Fruit fly (Drosophila melanogaster): Measurements from ENCODE around the gene CG15199.

The CG15199 gene

dm6 chrX:11141785-11142591, at the start of gene CG15199, which contains the start of gene CG15202:
Gene CG15199 (minus strand): TSS chrX:11141835.
Gene CG15202 (plus strand): TSS chrX:11142541.
- TF ChIP-seq CG8478 (optimal IDR thresholded peaks at IDR 0.05) (no peak), CTCF (optimal IDR thresholded peaks at IDR 0.05) (no peak)

dm6 chrX:11182631-11183030, 41.0 kb upstream of the CG15199 start, which contains the start of gene CG15200:
Gene CG15200 (plus strand): TSS chrX:11182931.
- no peak for TF ChIP-seq CTCF (optimal IDR thresholded peaks at IDR 0.05)
- TF ChIP-seq CG8478 (optimal IDR thresholded peaks at IDR 0.05), result no peak

DNA sequence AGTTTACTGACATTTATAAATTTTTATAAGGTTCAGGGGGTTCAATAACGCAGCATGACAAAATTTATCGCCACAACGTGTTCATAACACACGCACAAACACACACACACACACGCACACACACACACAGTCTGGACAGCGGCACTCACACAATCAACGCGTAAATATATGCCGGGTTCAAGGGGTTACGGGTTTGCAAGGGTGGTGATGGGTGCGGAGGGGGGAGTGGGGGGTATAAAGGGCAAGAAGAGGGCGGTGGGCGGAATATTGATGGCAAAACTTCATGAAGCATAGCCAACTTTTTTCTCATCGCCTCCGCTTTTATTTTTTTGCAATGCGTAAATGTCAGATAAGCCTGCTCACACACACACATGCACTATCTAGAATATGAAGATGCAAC, 34.4 kb upstream of the CG15199 start:
- TF ChIP-seq CTCF (optimal IDR thresholded peaks at IDR 0.05), result no peak
- no peak for TF ChIP-seq CG8478 (optimal IDR thresholded peaks at IDR 0.05)

dm6 chrX:11170578-11170977, 28.9 kb upstream of the CG15199 start, which contains the start of gene CG1394:
Gene CG1394 (minus strand): TSS chrX:11170678.
- TF ChIP-seq CTCF (optimal IDR thresholded peaks at IDR 0.05), result no peak
- no peak for TF ChIP-seq CG8478 (optimal IDR thresholded peaks at IDR 0.05)

- TF ChIP-seq CTCF (optimal IDR thresholded peaks at IDR 0.05) (no peak), CG8478 (optimal IDR thresholded peaks at IDR 0.05) (no peak)
These were observed 27.3 kb upstream of the CG15199 start, which contains the start of gene Antdh for dm6 chrX:11168958-11169357. Gene Antdh (minus strand): TSS chrX:11169058.

- no peak for TF ChIP-seq CTCF (optimal IDR thresholded peaks at IDR 0.05)
- TF ChIP-seq CG8478 (optimal IDR thresholded peaks at IDR 0.05), result no peak
These were observed 18.2 kb upstream of the CG15199 start, which contains the start of gene CG32668 for dm6 chrX:11159710-11160446. Gene CG32668 (minus strand): TSS chrX:11159760.

dm6 chrX:11155808-11156589, 14.4 kb upstream of the CG15199 start:
- TF ChIP-seq CG8478 (optimal IDR thresholded peaks at IDR 0.05) (no peak), CTCF (optimal IDR thresholded peaks at IDR 0.05) (no peak)

DNA sequence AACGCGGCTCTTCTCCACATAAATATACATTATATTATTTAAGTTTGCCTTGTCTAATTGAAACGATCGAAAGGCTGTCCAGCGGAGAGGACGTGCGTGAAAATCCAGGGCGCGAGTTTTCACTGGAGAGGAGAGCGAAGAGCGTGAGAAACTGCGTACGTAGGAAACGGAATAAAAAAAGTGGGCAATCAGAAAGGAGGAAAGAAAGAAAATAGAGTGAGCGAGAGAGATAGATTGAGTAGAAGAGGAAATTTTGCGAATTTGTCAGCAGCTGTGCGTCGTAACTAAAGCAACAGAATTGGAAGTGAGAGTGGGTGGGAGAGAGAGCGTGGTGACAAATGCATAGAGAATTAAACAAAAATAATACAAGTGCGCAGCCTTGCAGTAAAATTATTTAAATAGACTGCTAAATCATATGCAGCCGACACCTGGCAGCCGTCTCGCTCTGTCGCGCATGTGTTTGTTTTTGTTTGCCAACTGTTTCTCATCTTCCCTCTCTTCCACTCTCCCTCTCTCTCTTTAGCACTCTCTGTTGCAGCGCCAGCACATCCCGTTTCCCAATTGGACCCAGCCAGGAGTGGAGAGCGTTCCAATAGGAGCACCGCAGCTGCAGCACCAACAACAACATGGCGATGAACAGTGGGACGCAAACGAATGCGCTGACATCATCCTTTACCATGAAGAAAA, 13.0 kb upstream of the CG15199 start:
- TF ChIP-seq CG8478 (optimal IDR thresholded peaks at IDR 0.05) (no peak), CTCF (optimal IDR thresholded peaks at IDR 0.05) (peak; percentile 1 to 18)

DNA sequence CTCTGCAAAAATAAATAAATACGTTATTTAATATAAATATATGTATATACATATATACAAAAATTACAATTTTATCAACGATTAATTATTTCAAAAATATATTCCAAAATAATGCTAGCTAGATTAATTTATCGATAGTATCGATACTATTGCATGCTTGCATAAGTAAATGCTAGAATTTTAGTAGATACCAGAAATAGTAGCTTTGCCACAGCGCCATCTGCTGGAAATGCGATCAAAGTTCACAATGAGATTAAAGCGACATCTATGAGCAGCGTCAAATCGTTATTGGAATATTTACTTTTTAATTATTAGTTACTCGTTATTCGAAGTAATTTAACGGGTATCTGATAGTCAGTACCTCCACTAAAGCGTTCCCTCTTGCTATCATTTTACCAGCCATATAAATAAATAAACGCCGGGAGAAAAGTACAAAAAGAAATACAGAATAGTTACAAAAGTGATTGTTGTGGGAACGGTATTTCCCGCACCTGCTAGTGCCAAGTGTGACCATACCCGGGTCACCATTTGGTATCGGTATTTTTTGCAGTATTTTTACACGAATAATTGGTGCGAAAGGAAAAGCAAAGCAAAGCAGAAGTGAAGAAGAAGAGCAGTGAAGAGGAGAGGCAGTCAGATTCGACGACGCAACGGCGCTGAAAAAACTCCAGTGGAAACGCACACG, 12.3 kb upstream of the CG15199 start, which contains the start of the genes rtv and Dlic:
Gene rtv, minus strand, starts transcription at position 165 of the 685 bp plus-strand sequence.
Gene Dlic, plus strand, starts transcription at position 596 of the 685 bp plus-strand sequence.
- TF ChIP-seq CG8478 (optimal IDR thresholded peaks at IDR 0.05), result no peak
- peak; percentile 83 to 89 for TF ChIP-seq CTCF (optimal IDR thresholded peaks at IDR 0.05)

DNA sequence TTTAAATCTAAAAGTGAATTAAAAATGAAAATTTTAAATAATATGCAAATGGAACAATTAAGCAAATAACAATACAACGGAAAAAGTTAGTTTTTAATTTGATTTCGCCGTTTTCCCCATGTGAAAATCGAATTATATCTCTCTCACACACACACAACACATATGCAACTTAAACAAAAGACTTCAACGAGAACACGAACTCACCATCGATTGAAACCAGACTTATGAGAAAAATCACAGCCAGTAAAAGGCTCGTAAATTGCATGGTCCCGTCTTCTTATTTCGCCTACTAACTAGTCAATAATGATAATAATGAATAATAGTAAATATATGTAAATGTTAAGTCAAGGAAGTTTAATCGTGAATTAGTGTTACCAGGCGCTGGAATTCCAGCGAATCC, 11.8 kb upstream of the CG15199 start:
- TF ChIP-seq CTCF (optimal IDR thresholded peaks at IDR 0.05) (no peak), CG8478 (optimal IDR thresholded peaks at IDR 0.05) (no peak)

DNA sequence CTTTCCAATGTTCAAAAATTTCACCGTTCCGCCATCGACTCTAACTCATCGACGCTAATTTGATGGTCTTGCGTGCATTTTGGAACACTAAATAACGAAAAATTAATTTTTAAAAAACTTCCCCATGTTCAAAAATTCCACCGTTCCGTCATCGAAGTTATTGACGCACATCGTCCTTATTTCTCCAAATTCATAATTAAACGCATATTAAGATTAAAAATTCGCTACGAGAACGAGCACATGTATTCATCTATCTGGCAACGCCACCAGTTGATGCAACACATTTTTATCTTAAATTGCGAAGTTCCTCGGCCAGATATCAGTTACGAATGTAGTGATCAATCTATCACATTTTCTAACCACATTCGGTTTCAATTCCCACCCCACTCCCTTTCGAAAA, 7.6 kb upstream of the CG15199 start, which contains the start of gene Lint-1:
Gene Lint-1, plus strand, starts transcription at position 123 of the 400 bp plus-strand sequence.
- TF ChIP-seq CG8478 (optimal IDR thresholded peaks at IDR 0.05) (no peak), CTCF (optimal IDR thresholded peaks at IDR 0.05) (no peak)

DNA sequence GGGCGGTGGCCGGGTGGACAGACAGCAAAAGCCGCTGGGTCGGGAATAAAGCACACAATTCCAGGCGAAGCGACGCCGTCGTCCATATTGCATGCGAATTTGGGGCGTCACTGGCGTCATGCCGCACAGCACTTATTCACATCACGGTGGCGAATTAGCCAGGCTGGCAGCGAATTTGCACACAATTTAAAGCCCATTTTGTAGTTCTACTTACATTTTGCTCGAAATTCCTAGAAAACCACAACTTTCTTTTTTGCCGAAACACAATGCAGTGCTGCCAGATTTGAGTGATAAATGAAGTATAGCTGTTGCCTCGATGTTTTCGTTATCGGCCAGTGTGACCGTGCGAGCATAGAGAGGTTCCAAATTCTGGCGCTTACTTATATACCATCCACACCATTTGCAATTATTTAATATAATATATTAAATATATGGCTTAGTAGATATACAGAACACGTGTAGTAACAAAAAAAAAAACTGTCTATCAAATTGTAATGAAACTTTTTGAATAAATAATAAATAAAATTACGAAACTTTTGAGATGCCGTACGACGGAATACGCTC, 6.7 kb upstream of the CG15199 start, which contains the start of gene Ran:
Gene Ran, minus strand, starts transcription at position 445 of the 564 bp plus-strand sequence.
- TF ChIP-seq CTCF (optimal IDR thresholded peaks at IDR 0.05) (no peak), CG8478 (optimal IDR thresholded peaks at IDR 0.05) (no peak)

- no peak for TF ChIP-seq CG8478 (optimal IDR thresholded peaks at IDR 0.05)
These were observed 6.0 kb upstream of the CG15199 start for dm6 chrX:11147553-11148067.
